Fruit fly (Drosophila melanogaster) whole organism, embryonic: Measurements from ENCODE around the gene CG31157.

Experiments used
- Adf1 ChIP-seq: fragments of 200-800 bp; sonication (Bioruptor generic); IDR thresholded peaks from 2 replicates; pipeline ENCODE4 v1.3.6; 2022; ENCODE audit warnings: missing biosample characterization, missing genetic modification characterization
- B-H2 ChIP-seq: fragments of 200-800 bp; sonication (Bioruptor generic); optimal IDR thresholded peaks from 2 replicates; lab custom pipeline; 2018; ENCODE audit warnings: missing biosample characterization, mild to moderate bottlenecking, missing genetic modification characterization
- CG10431 ChIP-seq: fragments of 200-800 bp; sonication (Bioruptor generic); optimal IDR thresholded peaks from 3 replicates; lab custom pipeline; 2018; ENCODE audit warnings: missing biosample characterization, mild to moderate bottlenecking, missing genetic modification characterization
- CG12299 ChIP-seq: fragments of 200-800 bp; sonication (Bioruptor generic); optimal IDR thresholded peaks from 2 replicates; lab custom pipeline; 2018; ENCODE audit warnings: missing biosample characterization, mild to moderate bottlenecking, missing genetic modification characterization
- CG13287 ChIP-seq: fragments of 200-800 bp; sonication (Bioruptor generic); IDR thresholded peaks from 2 replicates; pipeline ENCODE4 v1.3.6; 2022; ENCODE audit warnings: missing biosample characterization, missing genetic modification characterization; ENCODE audit not compliant: partially characterized antibody
- CG13296 ChIP-seq: fragments of 200-800 bp; sonication (Bioruptor generic); optimal IDR thresholded peaks from 3 replicates; lab custom pipeline; 2018; ENCODE audit warnings: missing biosample characterization, mild to moderate bottlenecking, missing genetic modification characterization
- CG13894 ChIP-seq: fragments of 200-800 bp; sonication (Bioruptor generic); optimal IDR thresholded peaks from 3 replicates; lab custom pipeline; 2018; ENCODE audit warnings: missing biosample characterization, mild to moderate bottlenecking, missing genetic modification characterization, moderate library complexity
- CG14667 ChIP-seq: fragments of 200-800 bp; sonication (Bioruptor generic); IDR thresholded peaks from 2 replicates; pipeline ENCODE4 v1.3.6; 2022; ENCODE audit warnings: missing biosample characterization, missing genetic modification characterization
- CG15073 ChIP-seq: fragments of 200-800 bp; sonication (Bioruptor generic); optimal IDR thresholded peaks from 2 replicates; lab custom pipeline; 2016; ENCODE audit warnings: missing biosample characterization, missing genetic modification characterization
- CG17359 ChIP-seq: fragments of 200-800 bp; sonication (Bioruptor generic); optimal IDR thresholded peaks from 3 replicates; lab custom pipeline; 2018; ENCODE audit warnings: missing biosample characterization, mild to moderate bottlenecking, missing genetic modification characterization, moderate library complexity
- CG30403 ChIP-seq: fragments of 200-800 bp; sonication (Bioruptor generic); optimal IDR thresholded peaks from 3 replicates; lab custom pipeline; 2016; ENCODE audit warnings: missing biosample characterization, missing genetic modification characterization
- CG3163 ChIP-seq: fragments of 200-800 bp; sonication (Bioruptor generic); optimal IDR thresholded peaks from 3 replicates; lab custom pipeline; 2016; ENCODE audit warnings: missing biosample characterization, missing genetic modification characterization
- CG34376 ChIP-seq: fragments of 200-800 bp; sonication (Bioruptor generic); optimal IDR thresholded peaks from 2 replicates; lab custom pipeline; 2018; ENCODE audit warnings: missing biosample characterization, mild to moderate bottlenecking, missing genetic modification characterization
- CG6254 ChIP-seq: fragments of 200-800 bp; sonication (Bioruptor generic); optimal IDR thresholded peaks from 3 replicates; lab custom pipeline; 2017; ENCODE audit warnings: mild to moderate bottlenecking, missing biosample characterization, missing genetic modification reagents, missing genetic modification characterization
- CG6813 ChIP-seq: fragments of 200-800 bp; sonication (Bioruptor generic); optimal IDR thresholded peaks from 2 replicates; lab custom pipeline; 2017; ENCODE audit warnings: missing biosample characterization, missing genetic modification characterization, mild to moderate bottlenecking, moderate library complexity, missing genetic modification reagents
- CG6854 ChIP-seq: fragments of 200-800 bp; sonication (Bioruptor generic); optimal IDR thresholded peaks from 3 replicates; lab custom pipeline; 2017; ENCODE audit warnings: missing biosample characterization, mild to moderate bottlenecking, missing genetic modification characterization
- CG7963 ChIP-seq: fragments of 200-800 bp; sonication (Bioruptor generic); IDR thresholded peaks from 3 replicates; pipeline ENCODE4 v1.3.6; 2022; ENCODE audit warnings: missing biosample characterization, missing genetic modification characterization; ENCODE audit not compliant: partially characterized antibody
- CG7987 ChIP-seq: fragments of 200-800 bp; sonication (Bioruptor generic); optimal IDR thresholded peaks from 2 replicates; lab custom pipeline; 2018; ENCODE audit warnings: missing biosample characterization, mild to moderate bottlenecking, missing genetic modification characterization, moderate library complexity
- CG9727 ChIP-seq: fragments of 200-800 bp; sonication (Bioruptor generic); optimal IDR thresholded peaks from 3 replicates; lab custom pipeline; 2017; ENCODE audit warnings: missing biosample characterization, mild to moderate bottlenecking, missing genetic modification characterization
- CTCF ChIP-seq: fragments of 200-800 bp; sonication (Bioruptor generic); optimal IDR thresholded peaks from 2 replicates; lab custom pipeline; 2017; ENCODE audit warnings: missing biosample characterization, mild to moderate bottlenecking, missing genetic modification characterization, moderate library complexity
- Dbx ChIP-seq: fragments of 200-800 bp; sonication (Bioruptor generic); IDR thresholded peaks from 3 replicates; pipeline ENCODE4 v1.3.6; 2022; ENCODE audit warnings: missing biosample characterization, missing genetic modification characterization
- Deaf1 ChIP-seq: fragments of 200-800 bp; optimal IDR thresholded peaks from 3 replicates; lab custom pipeline; 2019; ENCODE audit warnings: missing biosample characterization, mild to moderate bottlenecking, missing genetic modification characterization, moderate library complexity
- Hr51 ChIP-seq, 2 experiments: fragments of 200-800 bp; sonication (Bioruptor generic); optimal IDR thresholded peaks; 2 replicates in 1 of 2; 3 replicates in 1 of 2; lab custom pipeline; 2016 to 2018; ENCODE audit warnings: missing biosample characterization in 2 of 2, missing genetic modification characterization in 2 of 2, mild to moderate bottlenecking in 1 of 2, moderate library complexity in 1 of 2
- Hr78 ChIP-seq, 2 experiments: fragments of 200-800 bp in 1 of 2; fragments of >200 bp in 1 of 2; sonication (Bioruptor generic) in 1 of 2; optimal IDR thresholded peaks; 2 replicates each; lab custom pipeline; 2017 to 2019; ENCODE audit warnings: missing biosample characterization in 2 of 2, missing genetic modification characterization in 2 of 2, mild to moderate bottlenecking in 1 of 2, moderate library complexity in 1 of 2
- Jarid2 ChIP-seq: fragments of 200-800 bp; sonication (Bioruptor generic); optimal IDR thresholded peaks from 3 replicates; lab custom pipeline; 2017; ENCODE audit warnings: mild to moderate bottlenecking, missing biosample characterization, missing genetic modification reagents, missing genetic modification characterization
- MTF-1 ChIP-seq: fragments of 200-800 bp; sonication (Bioruptor generic); optimal IDR thresholded peaks from 2 replicates; lab custom pipeline; 2018; ENCODE audit warnings: missing biosample characterization, mild to moderate bottlenecking, missing genetic modification characterization, borderline replicate concordance
- Med ChIP-seq: fragments of 200-800 bp; sonication (Bioruptor generic); peaks from one replicate; lab custom pipeline; 2016; ENCODE audit warnings: missing biosample characterization, missing genetic modification characterization, mild to moderate bottlenecking, inconsistent platforms, moderate library complexity
- NC2α ChIP-seq: fragments of 200-800 bp; sonication (Bioruptor generic); optimal IDR thresholded peaks from 2 replicates; lab custom pipeline; 2016; ENCODE audit warnings: missing biosample characterization, missing genetic modification characterization
- Vsx1 ChIP-seq: fragments of 200-800 bp; sonication (Bioruptor generic); optimal IDR thresholded peaks from 2 replicates; lab custom pipeline; 2017; ENCODE audit warnings: missing biosample characterization, mild to moderate bottlenecking, missing genetic modification characterization, missing genetic modification reagents
- ara ChIP-seq: fragments of 200-800 bp; sonication (Bioruptor generic); IDR thresholded peaks from 2 replicates; pipeline ENCODE4 v1.3.6; 2022; ENCODE audit warnings: missing biosample characterization, missing genetic modification characterization
- bbx ChIP-seq: fragments of 200-800 bp; sonication (Bioruptor generic); IDR thresholded peaks from 2 replicates; pipeline ENCODE4 v1.3.6; 2022; ENCODE audit warnings: missing biosample characterization, missing genetic modification characterization; ENCODE audit not compliant: partially characterized antibody
- cg ChIP-seq: fragments of 200-800 bp; sonication (Bioruptor generic); optimal IDR thresholded peaks from 3 replicates; lab custom pipeline; 2019; ENCODE audit warnings: missing biosample characterization, mild to moderate bottlenecking, missing genetic modification characterization, moderate library complexity
- danr ChIP-seq: fragments of 200-800 bp; sonication (Bioruptor generic); IDR thresholded peaks from 2 replicates; pipeline ENCODE4 v1.3.6; 2022; ENCODE audit warnings: missing biosample characterization, missing genetic modification characterization
- ewg ChIP-seq: fragments of 200-800 bp; sonication (Bioruptor generic); optimal IDR thresholded peaks from 3 replicates; lab custom pipeline; 2017; ENCODE audit warnings: mild to moderate bottlenecking, missing biosample characterization, missing genetic modification reagents, missing genetic modification characterization
- eyg ChIP-seq: fragments of 200-800 bp; sonication (Bioruptor generic); optimal IDR thresholded peaks from 3 replicates; lab custom pipeline; 2016; ENCODE audit warnings: missing biosample characterization, missing genetic modification characterization
- inv ChIP-seq: fragments of 200-800 bp; sonication (Bioruptor generic); IDR thresholded peaks from 2 replicates; pipeline ENCODE4 v1.3.6; 2022; ENCODE audit warnings: missing biosample characterization, missing genetic modification characterization; ENCODE audit not compliant: partially characterized antibody
- lab ChIP-seq: fragments of 200-800 bp; sonication (Bioruptor generic); optimal IDR thresholded peaks from 3 replicates; lab custom pipeline; 2017; ENCODE audit warnings: missing biosample characterization, missing genetic modification characterization, mild to moderate bottlenecking, moderate library complexity, missing genetic modification reagents
- nom ChIP-seq: fragments of 200-800 bp; sonication (Bioruptor generic); optimal IDR thresholded peaks from 2 replicates; lab custom pipeline; 2017; ENCODE audit warnings: missing biosample characterization, missing genetic modification characterization, mild to moderate bottlenecking, moderate library complexity, missing genetic modification reagents
- odd ChIP-seq: fragments of 200-800 bp; sonication (Bioruptor generic); optimal IDR thresholded peaks from 2 replicates; lab custom pipeline; 2017; ENCODE audit warnings: missing biosample characterization, mild to moderate bottlenecking, missing genetic modification characterization
- pan ChIP-seq, 4 experiments: fragments of >200 bp in 3 of 4; fragments of 200-800 bp in 1 of 4; sonication (Bioruptor generic) in 1 of 4; optimal IDR thresholded peaks in 3 of 4; IDR thresholded peaks in 1 of 4; 2 replicates each; pipeline versions ENCODE4 v1.3.6 to Lab custom; 2017 to 2022; ENCODE audit warnings: missing biosample characterization in 2 of 4, missing genetic modification characterization in 2 of 4, mixed read lengths in 1 of 4
- pb ChIP-seq: fragments of 200-800 bp; sonication (Bioruptor generic); optimal IDR thresholded peaks from 3 replicates; lab custom pipeline; 2016; ENCODE audit warnings: missing biosample characterization, missing genetic modification characterization
- ranshi ChIP-seq: fragments of 200-800 bp; sonication (Bioruptor generic); IDR thresholded peaks from 2 replicates; pipeline ENCODE4 v1.3.6; 2022; ENCODE audit warnings: missing biosample characterization, missing genetic modification characterization
- sd ChIP-seq: fragments of 200-800 bp; sonication (Bioruptor generic); optimal IDR thresholded peaks from 3 replicates; lab custom pipeline; 2018; ENCODE audit warnings: missing biosample characterization, mild to moderate bottlenecking, missing genetic modification characterization, moderate library complexity
- seq ChIP-seq: fragments of 200-800 bp; sonication (Bioruptor generic); IDR thresholded peaks from 2 replicates; pipeline ENCODE4 v1.3.6; 2022; ENCODE audit warnings: missing biosample characterization, missing genetic modification characterization
- sim ChIP-seq: fragments of 200-800 bp; sonication (Bioruptor generic); IDR thresholded peaks from 2 replicates; pipeline ENCODE4 v1.3.6; 2022; ENCODE audit warnings: missing biosample characterization, missing genetic modification characterization
- sug ChIP-seq: fragments of 200-800 bp; optimal IDR thresholded peaks from 2 replicates; lab custom pipeline; 2019; ENCODE audit warnings: missing biosample characterization, mild to moderate bottlenecking, missing genetic modification characterization, moderate library complexity
- tap ChIP-seq: fragments of 200-800 bp; optimal IDR thresholded peaks from 3 replicates; lab custom pipeline; 2019; ENCODE audit warnings: missing biosample characterization, mild to moderate bottlenecking, missing genetic modification characterization, moderate library complexity
- tna ChIP-seq: fragments of 200-800 bp; sonication (Bioruptor generic); IDR thresholded peaks from 2 replicates; pipeline ENCODE4 v1.3.6; 2022; ENCODE audit warnings: missing biosample characterization, missing genetic modification characterization; ENCODE audit not compliant: partially characterized antibody

Gene CG31157

DNA sequence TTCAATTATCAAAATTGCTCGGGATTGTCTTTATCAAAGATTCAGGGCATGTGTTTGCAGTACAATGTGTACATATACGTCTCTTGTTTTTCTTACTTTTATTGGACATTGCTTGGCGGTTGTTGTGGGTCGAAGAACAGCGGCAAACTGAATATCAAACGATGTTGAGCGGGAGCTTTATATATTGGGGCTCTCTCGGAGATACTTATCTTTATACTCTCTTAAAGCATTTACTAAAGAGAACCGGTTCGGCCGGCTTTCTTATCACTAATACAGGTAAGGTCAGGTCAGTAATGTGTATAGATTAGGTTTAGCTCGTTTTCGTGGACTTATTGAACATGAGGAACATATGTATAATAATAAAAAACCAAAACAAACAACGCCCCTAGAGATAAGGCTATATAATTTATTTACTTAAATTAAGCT is 3.8 kb downstream of the CG31157 start, which contains the start of gene CG7966:
Gene CG7966 (minus strand): TSS at position 156 of the 426 bp plus-strand sequence.
- TF ChIP-seq bbx (GFP tag; lab: Robert Waterston, UW) (peak; percentile 37; the same call in 1 of the 2 replicates), CG13296 (GFP tag; lab: Kevin White, UChicago) (peak; percentile 19), CG14667 (GFP tag; lab: Robert Waterston, UW) (no peak), nom (GFP tag; lab: Kevin White, UChicago) (peak; percentile 53), tap (tag; lab: Kevin White, UChicago) (peak; percentile 33), MTF-1 (peak; percentile 38), CG7987 (GFP tag; lab: Kevin White, UChicago) (peak; percentile 52), ranshi (GFP tag; lab: Robert Waterston, UW) (peak; percentile 25; the same call in 1 of the 2 replicates), CG3163 (GFP tag; lab: Kevin White, UChicago) (peak; percentile 95), CG6813 (GFP tag; lab: Kevin White, UChicago) (peak; percentile 48), lab (peak; percentile 59), sd (peak; percentile 20), seq (GFP tag; lab: Robert Waterston, UW) (0 out of 2 replicates have a peak, but pooled peaks have one; percentile 32), Hr51 (GFP tag; optimal IDR thresholded peaks at IDR 0.05; lab: Kevin White, UChicago) (no peak), Hr78 (GFP tag; optimal IDR thresholded peaks at IDR 0.05; lab: Kevin White, UChicago) (peak in 1 of 2 experiments; percentile 99), B-H2 (peak; percentile 42), danr (GFP tag; lab: Robert Waterston, UW) (no peak), cg (peak; percentile 24), CG12299 (tag; lab: Kevin White, UChicago) (peak; percentile 9), Jarid2 (peak; percentile 83), NC2α (GFP tag; lab: Kevin White, UChicago) (peak; percentile 10), CG7963 (GFP tag; lab: Robert Waterston, UW) (no peak), CG17359 (tag; lab: Kevin White, UChicago) (no peak), Vsx1 (GFP tag; lab: Kevin White, UChicago) (peak; percentile 48), odd (peak; percentile 2), Med (GFP tag; lab: Kevin White, UChicago) (peak; percentile 83), ara (GFP tag; lab: Robert Waterston, UW) (no peak), CG30403 (no peak), CG6854 (GFP tag; lab: Kevin White, UChicago) (peak; percentile 32), CG13894 (tag; lab: Kevin White, UChicago) (no peak), CG6254 (GFP tag; lab: Kevin White, UChicago) (peak; percentile 36), ewg (GFP tag; lab: Kevin White, UChicago) (no peak), inv (GFP tag; lab: Robert Waterston, UW) (no peak), tna (peak; percentile 30; the same call in 1 of the 2 replicates), eyg (GFP tag; lab: Kevin White, UChicago) (peak; percentile 90), pb (GFP tag; lab: Kevin White, UChicago) (peak; percentile 91), CTCF (GFP tag; lab: Kevin White, UChicago) (peak; percentile 1), CG10431 (GFP tag; lab: Kevin White, UChicago) (peak; percentile 10), pan (optimal IDR thresholded peaks at IDR 0.05; lab: Kevin White, UChicago) (no peak), pan (GFP tag; optimal IDR thresholded peaks at IDR 0.05 in 1 of 2, IDR thresholded peaks at IDR 0.05 in 1 of 2) (no peak), Deaf1 (tag; lab: Kevin White, UChicago) (peak; percentile 34), CG13287 (peak; percentile 9), sim (GFP tag; lab: Robert Waterston, UW) (0 out of 2 replicates have a peak, but pooled peaks have one; percentile 33), CG15073 (GFP tag; lab: Kevin White, UChicago) (no peak), CG9727 (GFP tag; lab: Kevin White, UChicago) (peak; percentile 6), CG34376 (peak; percentile 49), sug (peak; percentile 28), Dbx (GFP tag; lab: Robert Waterston, UW) (0 out of 3 replicates have a peak, but pooled peaks have one; percentile 56), Adf1 (GFP tag; lab: Robert Waterston, UW) (peak; percentile 26; the same call in 1 of the 2 replicates)
